Worm (Caenorhabditis elegans) whole organism, L3 larva: Measurements from ENCODE around the gene rml-1.

Experiments used
- elt-1 ChIP-seq: fragments of 150-350 bp; optimal IDR thresholded peaks from 2 replicates; lab custom pipeline; 2014; ENCODE audit warnings: missing biosample characterization, missing genetic modification characterization
- fkh-10 ChIP-seq: sonication (generic microtip); optimal IDR thresholded peaks from 2 replicates; lab custom pipeline; 2017; ENCODE audit warnings: missing biosample characterization, missing genetic modification reagents, missing genetic modification characterization
- mdl-1 ChIP-seq: fragments of 150-350 bp; optimal IDR thresholded peaks from 2 replicates; lab custom pipeline; 2014; ENCODE audit warnings: missing biosample characterization, missing genetic modification characterization
- nfya-1 ChIP-seq: sonication (generic microtip); optimal IDR thresholded peaks from 2 replicates; lab custom pipeline; 2017; ENCODE audit warnings: missing genetic modification characterization, mild to moderate bottlenecking, missing compliant biosample characterization, antibody characterized with exemption, moderate library complexity; ENCODE audit not compliant: insufficient read depth
- nhr-11 ChIP-seq: fragments of 150-350 bp; optimal IDR thresholded peaks from 2 replicates; lab custom pipeline; 2014; ENCODE audit warnings: missing biosample characterization, missing genetic modification characterization
- nhr-12 ChIP-seq: fragments of 150-350 bp; optimal IDR thresholded peaks from 2 replicates; lab custom pipeline; 2014; ENCODE audit warnings: missing biosample characterization, missing genetic modification characterization
- nhr-237 ChIP-seq: fragments of 150-350 bp; optimal IDR thresholded peaks from 2 replicates; lab custom pipeline; 2014; ENCODE audit warnings: missing biosample characterization, missing genetic modification characterization
- nhr-76 ChIP-seq: fragments of 150-350 bp; sonication (generic microtip); optimal IDR thresholded peaks from 5 replicates; lab custom pipeline; 2014; ENCODE audit warnings: missing biosample characterization, missing genetic modification characterization
- skn-1 ChIP-seq: fragments of 150-350 bp; optimal IDR thresholded peaks from 2 replicates; lab custom pipeline; 2014; ENCODE audit warnings: missing biosample characterization, missing genetic modification characterization
- snpc-4 ChIP-seq: fragments of 150-350 bp; optimal IDR thresholded peaks from 2 replicates; lab custom pipeline; 2014; ENCODE audit warnings: missing biosample characterization, missing genetic modification characterization
- tbx-2 ChIP-seq: sonication (generic microtip); optimal IDR thresholded peaks from 2 replicates; lab custom pipeline; 2016; ENCODE audit warnings: mild to moderate bottlenecking, missing genetic modification characterization, missing compliant biosample characterization
- unc-62 ChIP-seq: fragments of 150-350 bp; sonication (generic microtip); optimal IDR thresholded peaks from 4 replicates; lab custom pipeline; 2014; ENCODE audit warnings: missing biosample characterization, missing genetic modification reagents, missing genetic modification characterization

DNA sequence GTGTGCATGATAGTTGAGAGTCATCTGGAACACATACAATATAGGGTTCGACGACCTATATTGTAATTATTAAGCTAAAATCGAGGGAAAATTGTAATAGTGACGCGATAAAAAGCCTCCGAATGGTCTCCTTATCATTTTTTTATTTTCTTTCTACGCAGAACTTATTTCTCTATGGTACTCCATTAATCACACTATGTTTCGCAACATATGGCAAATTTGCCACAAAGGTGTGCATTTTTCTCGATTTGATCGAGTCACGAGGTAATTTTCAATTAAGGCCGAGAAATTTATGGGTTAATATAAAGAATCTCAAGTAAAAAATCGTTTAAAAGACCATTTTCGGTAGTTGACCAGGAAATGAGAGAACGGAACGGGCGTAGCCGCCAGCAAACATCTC, 5.8 kb downstream of the rml-1 start, which contains the start of gene dbn-1:
- TF ChIP-seq nhr-11 (tag; lab: Kevin White, UChicago) (no peak), mdl-1 (no peak), elt-1 (no peak), nhr-237 (no peak), nhr-12 (tag; lab: Kevin White, UChicago) (no peak), unc-62 (no peak), tbx-2 (tag; lab: Kevin White, UChicago) (no peak), nhr-76 (tag; lab: Kevin White, UChicago) (no peak), fkh-10 (GFP tag; lab: Kevin White, UChicago) (no peak), snpc-4 (no peak), nfya-1 (tag; lab: Kevin White, UChicago) (no peak), skn-1 (tag; lab: Kevin White, UChicago) (no peak)
